Worm (Caenorhabditis elegans) whole organism, L2 larva: ENCODE measurements around the gene K11D12.13.

Source experiments
- ZK546.5 ChIP-seq: sonication (generic microtip); optimal IDR thresholded peaks from 2 replicates; lab custom pipeline; 2017; ENCODE audit warnings: missing biosample characterization, missing genetic modification characterization
- alr-1 ChIP-seq: fragments of 150-350 bp; optimal IDR thresholded peaks from 2 replicates; lab custom pipeline; 2014; ENCODE audit warnings: missing biosample characterization, missing genetic modification characterization
- ama-1 ChIP-seq: fragments of 150-350 bp; optimal IDR thresholded peaks from 2 replicates; lab custom pipeline; 2018; ENCODE audit warnings: inconsistent platforms
- ceh-82 ChIP-seq: fragments of 150-350 bp; optimal IDR thresholded peaks from 2 replicates; lab custom pipeline; 2014; ENCODE audit warnings: missing biosample characterization, missing genetic modification characterization
- dmd-4 ChIP-seq: sonication (generic microtip); optimal IDR thresholded peaks from 2 replicates; lab custom pipeline; 2017; ENCODE audit warnings: missing biosample characterization, missing genetic modification characterization
- egl-27 ChIP-seq: sonication (generic microtip); optimal IDR thresholded peaks from 3 replicates; lab custom pipeline; 2017; ENCODE audit warnings: missing biosample characterization, missing genetic modification reagents, missing genetic modification characterization
- lsy-2 ChIP-seq, 2 experiments: fragments of 150-350 bp in 1 of 2; sonication (generic microtip) in 1 of 2; optimal IDR thresholded peaks; 2 replicates each; lab custom pipeline; 2014 to 2017; ENCODE audit warnings: missing biosample characterization in 2 of 2, missing genetic modification characterization in 2 of 2
- mdl-1 ChIP-seq, 2 experiments: fragments of 150-350 bp in 1 of 2; sonication (generic microtip) in 1 of 2; optimal IDR thresholded peaks; 2 replicates each; lab custom pipeline; 2017; ENCODE audit warnings: missing biosample characterization in 2 of 2, missing genetic modification characterization in 2 of 2
- nhr-10 ChIP-seq: sonication (generic microtip); optimal IDR thresholded peaks from 2 replicates; lab custom pipeline; 2017; ENCODE audit warnings: missing biosample characterization, missing genetic modification characterization
- nhr-11 ChIP-seq: fragments of 150-350 bp; optimal IDR thresholded peaks from 2 replicates; lab custom pipeline; 2014; ENCODE audit warnings: missing biosample characterization, missing genetic modification characterization
- nhr-12 ChIP-seq: fragments of 150-350 bp; optimal IDR thresholded peaks from 2 replicates; lab custom pipeline; 2014; ENCODE audit warnings: missing biosample characterization, missing genetic modification characterization
- nhr-237 ChIP-seq: fragments of 150-350 bp; optimal IDR thresholded peaks from 2 replicates; lab custom pipeline; 2014; ENCODE audit warnings: missing biosample characterization, missing genetic modification characterization
- nhr-77 ChIP-seq: fragments of 150-350 bp; optimal IDR thresholded peaks from 2 replicates; lab custom pipeline; 2014; ENCODE audit warnings: missing biosample characterization, missing genetic modification characterization
- unc-55 ChIP-seq: fragments of 150-350 bp; sonication (generic microtip); optimal IDR thresholded peaks from 3 replicates; lab custom pipeline; 2014; ENCODE audit warnings: missing biosample characterization, missing genetic modification reagents, missing genetic modification characterization

ce11 chrV:5033099-5033498 lies at the start of gene K11D12.13:
- TF ChIP-seq nhr-11 (tag; lab: Kevin White, UChicago) (no peak), nhr-237 (tag; lab: Kevin White, UChicago) (no peak), ama-1 (lab: Kevin White, UChicago) (no peak), mdl-1 (tag; optimal IDR thresholded peaks at IDR 0.05; lab: Kevin White, UChicago) (no peak), ceh-82 (no peak), nhr-10 (no peak), ZK546.5 (tag; lab: Kevin White, UChicago) (no peak), dmd-4 (tag; lab: Kevin White, UChicago) (no peak), nhr-77 (tag; lab: Kevin White, UChicago) (no peak), unc-55 (GFP tag; lab: Kevin White, UChicago) (no peak), alr-1 (tag; lab: Kevin White, UChicago) (no peak), egl-27 (no peak), nhr-12 (tag; lab: Kevin White, UChicago) (no peak), lsy-2 (tag; optimal IDR thresholded peaks at IDR 0.05; lab: Kevin White, UChicago) (no peak)
